Worm (Caenorhabditis elegans): ENCODE measurements around the gene znf-598.
"Not testable (repeated sequence)": the region's sequence is repeated elsewhere in the genome, so short reads cannot be mapped to it uniquely, and the experiment has no call there.

znf-598 gene

ce11 chrII:7024897-7025852 is at the start of gene znf-598:
znf-598 (plus strand) TSS chrII:7025802.
- TF ChIP-seq tra-4 (tag; optimal IDR thresholded peaks at IDR 0.05) (no peak), flt-1 (GFP tag; IDR thresholded peaks at IDR 0.05) (no peak), sea-1 (GFP tag; conservative IDR thresholded peaks at IDR 0.05) (no peak), hmbx-1 (tag; optimal IDR thresholded peaks at IDR 0.05) (no peak), ama-1 (optimal IDR thresholded peaks at IDR 0.05) (no peak), pes-1 (GFP tag; IDR thresholded peaks at IDR 0.05) (no peak), hnd-1 (tag; optimal IDR thresholded peaks at IDR 0.05) (no peak), F13C5.2 (tag; optimal IDR thresholded peaks at IDR 0.05) (no peak), ets-7 (tag; optimal IDR thresholded peaks at IDR 0.05) (no peak), ceh-13 (GFP tag; optimal IDR thresholded peaks at IDR 0.05) (no peak), B0310.2 (tag; optimal IDR thresholded peaks at IDR 0.05) (no peak)

ce11 chrII:6977732-6978131 is 47.9 kb upstream of the znf-598 start, which contains the start of gene C15F1.8:
C15F1.8 (minus strand) TSS chrII:6977832.
- not testable (repeated sequence) for TF ChIP-seq ama-1 (optimal IDR thresholded peaks at IDR 0.05); hnd-1 (tag; optimal IDR thresholded peaks at IDR 0.05); hmg-4 (GFP tag; optimal IDR thresholded peaks at IDR 0.05)

ce11 chrII:6978908-6979307 is 46.7 kb upstream of the znf-598 start:
- TF ChIP-seq scrt-1 (GFP tag; IDR thresholded peaks at IDR 0.05) (no peak), hmbx-1 (tag; optimal IDR thresholded peaks at IDR 0.05) (no peak), ets-7 (tag; optimal IDR thresholded peaks at IDR 0.05) (no peak), F13C5.2 (tag; optimal IDR thresholded peaks at IDR 0.05) (no peak), hmg-4 (GFP tag; optimal IDR thresholded peaks at IDR 0.05) (no peak), tbx-37 (GFP tag; conservative IDR thresholded peaks at IDR 0.05) (no peak), flt-1 (GFP tag; IDR thresholded peaks at IDR 0.05) (no peak), sea-1 (GFP tag; conservative IDR thresholded peaks at IDR 0.05) (no peak), tra-4 (tag; optimal IDR thresholded peaks at IDR 0.05) (no peak)

- no peak for TF ChIP-seq ama-1 (optimal IDR thresholded peaks at IDR 0.05)
- TF ChIP-seq hnd-1 (tag; optimal IDR thresholded peaks at IDR 0.05): no peak
- no peak for TF ChIP-seq hmbx-1 (tag; optimal IDR thresholded peaks at IDR 0.05)
- TF ChIP-seq ets-7 (tag; optimal IDR thresholded peaks at IDR 0.05): no peak
- TF ChIP-seq tbx-37 (GFP tag; conservative IDR thresholded peaks at IDR 0.05): no peak
- TF ChIP-seq sea-1 (GFP tag; conservative IDR thresholded peaks at IDR 0.05): no peak
- TF ChIP-seq F13C5.2 (tag; optimal IDR thresholded peaks at IDR 0.05): no peak
- no peak for TF ChIP-seq scrt-1 (GFP tag; IDR thresholded peaks at IDR 0.05)
- no peak for TF ChIP-seq B0310.2 (tag; optimal IDR thresholded peaks at IDR 0.05)
- no peak for TF ChIP-seq aly-1 (tag; optimal IDR thresholded peaks at IDR 0.05)
- no peak for TF ChIP-seq ceh-13 (GFP tag; optimal IDR thresholded peaks at IDR 0.05)
- TF ChIP-seq flt-1 (GFP tag; IDR thresholded peaks at IDR 0.05): no peak
- no peak for TF ChIP-seq ceh-36 (tag; optimal IDR thresholded peaks at IDR 0.05)
- TF ChIP-seq pes-1 (GFP tag; IDR thresholded peaks at IDR 0.05): no peak
- no peak for TF ChIP-seq tra-4 (tag; optimal IDR thresholded peaks at IDR 0.05)
- no peak for TF ChIP-seq tbx-11 (GFP tag; IDR thresholded peaks at IDR 0.05)
- no peak for TF ChIP-seq hmg-4 (GFP tag; optimal IDR thresholded peaks at IDR 0.05)
Observed at ce11 chrII:6979646-6980045, 46.0 kb upstream of the znf-598 start, which contains the start of gene C15F1.2. C15F1.2 (plus strand) TSS chrII:6979953.

ce11 chrII:6982949-6983348 is 42.7 kb upstream of the znf-598 start:
- TF ChIP-seq tbx-11 (GFP tag; IDR thresholded peaks at IDR 0.05) (0 out of 2 replicates have a peak, but pooled peaks have one; percentile 57), tbx-37 (GFP tag; conservative IDR thresholded peaks at IDR 0.05) (0 out of 2 replicates have a peak, but pooled peaks have one; percentile 44), scrt-1 (GFP tag; IDR thresholded peaks at IDR 0.05) (peak; percentile 66; the same call in 1 of the 2 replicates)

ce11 chrII:6989830-6990287 is 35.7 kb upstream of the znf-598 start, which contains the start of gene C15F1.1:
C15F1.1 (plus strand) TSS chrII:6989880.
- TF ChIP-seq F13C5.2 (tag; optimal IDR thresholded peaks at IDR 0.05) (no peak), tbx-11 (GFP tag; IDR thresholded peaks at IDR 0.05) (no peak)

ce11 chrII:6992949-6993348 is 32.7 kb upstream of the znf-598 start:
- TF ChIP-seq hmg-4 (GFP tag; optimal IDR thresholded peaks at IDR 0.05) (no peak), ama-1 (optimal IDR thresholded peaks at IDR 0.05) (no peak)

- TF ChIP-seq F13C5.2 (tag; optimal IDR thresholded peaks at IDR 0.05) (no peak), B0310.2 (tag; optimal IDR thresholded peaks at IDR 0.05) (no peak), aly-1 (tag; optimal IDR thresholded peaks at IDR 0.05) (no peak), flt-1 (GFP tag; IDR thresholded peaks at IDR 0.05) (no peak), tbx-11 (GFP tag; IDR thresholded peaks at IDR 0.05) (no peak), hmg-4 (GFP tag; optimal IDR thresholded peaks at IDR 0.05) (no peak), scrt-1 (GFP tag; IDR thresholded peaks at IDR 0.05) (no peak), tra-4 (tag; optimal IDR thresholded peaks at IDR 0.05) (no peak), ceh-36 (tag; optimal IDR thresholded peaks at IDR 0.05) (no peak), hmbx-1 (tag; optimal IDR thresholded peaks at IDR 0.05) (no peak), pes-1 (GFP tag; IDR thresholded peaks at IDR 0.05) (no peak), sea-1 (GFP tag; conservative IDR thresholded peaks at IDR 0.05) (no peak), ets-7 (tag; optimal IDR thresholded peaks at IDR 0.05) (no peak), tbx-37 (GFP tag; conservative IDR thresholded peaks at IDR 0.05) (no peak), ceh-13 (GFP tag; optimal IDR thresholded peaks at IDR 0.05) (no peak), hnd-1 (tag; optimal IDR thresholded peaks at IDR 0.05) (no peak), ama-1 (optimal IDR thresholded peaks at IDR 0.05) (no peak)
Observed at ce11 chrII:6994677-6995076, 30.9 kb upstream of the znf-598 start, which contains the start of gene unc-104. unc-104 (plus strand) TSS chrII:6994987.

All from whole organism, early embryonic.